Worm (Caenorhabditis elegans) whole organism, L4 larva: ENCODE data around the gene ZK262.19.

ENCODE experiments used
- F49E8.2 ChIP-seq: sonication (generic microtip); optimal IDR thresholded peaks from 2 replicates; lab custom pipeline; 2016; ENCODE audit warnings: missing compliant biosample characterization, mild to moderate bottlenecking, missing genetic modification characterization, borderline replicate concordance
- mep-1 ChIP-seq: fragments of 150-350 bp; sonication (generic microtip); optimal IDR thresholded peaks from 3 replicates; lab custom pipeline; 2014; ENCODE audit warnings: missing biosample characterization, missing genetic modification characterization
- snpc-4 ChIP-seq: fragments of 150-350 bp; optimal IDR thresholded peaks from 2 replicates; lab custom pipeline; 2014; ENCODE audit warnings: missing biosample characterization, missing genetic modification characterization

DNA sequence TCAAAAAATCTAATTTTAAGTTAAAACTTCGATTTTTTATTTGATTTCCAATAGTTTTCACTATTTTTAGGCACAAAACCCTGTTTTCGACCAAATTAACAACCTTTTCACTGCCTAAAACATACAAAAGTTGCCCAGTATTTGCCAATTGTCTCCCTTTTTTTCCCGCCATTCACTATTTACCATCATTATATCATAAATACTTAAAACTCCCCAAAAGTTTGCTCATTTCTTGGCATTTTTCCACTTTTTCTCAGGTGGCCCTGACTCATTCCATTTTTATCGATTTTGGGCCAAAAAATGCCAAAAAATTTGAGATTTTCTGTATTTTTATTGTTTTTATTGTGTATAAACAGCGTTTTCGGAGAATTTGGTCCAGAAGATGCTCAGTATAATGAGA lies 11.4 kb downstream of the ZK262.19 start, which contains the start of gene txt-8:
- TF ChIP-seq mep-1 (tag; lab: Kevin White, UChicago) (no peak), snpc-4 (tag; lab: Kevin White, UChicago) (no peak), F49E8.2 (tag; lab: Kevin White, UChicago) (no peak)
